Worm (Caenorhabditis elegans) whole organism, L3 larva: Measurements from ENCODE around the gene mig-22.

ENCODE experiments used
- R02D3.7 ChIP-seq: fragments of 150-350 bp; optimal IDR thresholded peaks from 2 replicates; lab custom pipeline; 2014; ENCODE audit warnings: missing biosample characterization, missing genetic modification characterization
- ZK546.5 ChIP-seq: sonication (generic microtip); optimal IDR thresholded peaks from 2 replicates; lab custom pipeline; 2017; ENCODE audit warnings: missing biosample characterization, missing genetic modification characterization
- aly-2 ChIP-seq: fragments of 150-350 bp; optimal IDR thresholded peaks from 2 replicates; lab custom pipeline; 2014; ENCODE audit warnings: missing biosample characterization, missing genetic modification characterization
- ama-1 ChIP-seq: fragments of 150-350 bp; optimal IDR thresholded peaks from 2 replicates; lab custom pipeline; 2018
- ceh-16 ChIP-seq: sonication (generic microtip); optimal IDR thresholded peaks from 2 replicates; lab custom pipeline; 2017; ENCODE audit warnings: missing biosample characterization, missing genetic modification characterization
- ceh-28 ChIP-seq: fragments of 150-350 bp; optimal IDR thresholded peaks from 2 replicates; lab custom pipeline; 2014; ENCODE audit warnings: missing biosample characterization, missing genetic modification reagents, missing genetic modification characterization
- ceh-82 ChIP-seq: fragments of 150-350 bp; optimal IDR thresholded peaks from 2 replicates; lab custom pipeline; 2014; ENCODE audit warnings: missing biosample characterization, missing genetic modification characterization
- ceh-9 ChIP-seq: sonication (generic microtip); optimal IDR thresholded peaks from 2 replicates; lab custom pipeline; 2018; ENCODE audit warnings: missing biosample characterization, missing genetic modification characterization
- daf-12 ChIP-seq: fragments of 150-350 bp; optimal IDR thresholded peaks from 2 replicates; lab custom pipeline; 2014; ENCODE audit warnings: missing biosample characterization, missing genetic modification reagents, missing genetic modification characterization
- egl-27 ChIP-seq: sonication (generic microtip); optimal IDR thresholded peaks from 4 replicates; lab custom pipeline; 2017; ENCODE audit warnings: missing biosample characterization, missing genetic modification reagents, missing genetic modification characterization
- egl-5 ChIP-seq: fragments of 150-350 bp; optimal IDR thresholded peaks from 2 replicates; lab custom pipeline; 2017; ENCODE audit warnings: missing biosample characterization, missing genetic modification reagents, missing genetic modification characterization, inconsistent platforms
- elt-1 ChIP-seq: fragments of 150-350 bp; optimal IDR thresholded peaks from 2 replicates; lab custom pipeline; 2014; ENCODE audit warnings: missing biosample characterization, missing genetic modification characterization
- elt-2 ChIP-seq: sonication (generic microtip); optimal IDR thresholded peaks from 2 replicates; lab custom pipeline; 2016; ENCODE audit warnings: missing genetic modification reagents, mild to moderate bottlenecking, missing genetic modification characterization, missing compliant biosample characterization
- elt-3 ChIP-seq, 3 experiments: fragments of 150-350 bp in 1 of 3; sonication (generic microtip) in 2 of 3; optimal IDR thresholded peaks; 2 replicates in 2 of 3; 4 replicates in 1 of 3; lab custom pipeline; 2014 to 2017; ENCODE audit warnings: missing biosample characterization in 3 of 3, missing genetic modification characterization in 3 of 3
- eor-1 ChIP-seq, 2 experiments: fragments of 150-350 bp; optimal IDR thresholded peaks; 2 replicates each; lab custom pipeline; 2014 to 2018; ENCODE audit warnings: missing biosample characterization in 2 of 2, missing genetic modification characterization in 2 of 2
- fkh-10 ChIP-seq: sonication (generic microtip); optimal IDR thresholded peaks from 2 replicates; lab custom pipeline; 2017; ENCODE audit warnings: missing biosample characterization, missing genetic modification reagents, missing genetic modification characterization
- fkh-2 ChIP-seq: fragments of 150-350 bp; optimal IDR thresholded peaks from 2 replicates; lab custom pipeline; 2014; ENCODE audit warnings: missing biosample characterization, missing genetic modification reagents, missing genetic modification characterization
- fos-1 ChIP-seq: fragments of 150-350 bp; optimal IDR thresholded peaks from 2 replicates; lab custom pipeline; 2014; ENCODE audit warnings: missing biosample characterization, missing genetic modification characterization
- hmg-11 ChIP-seq: sonication (generic microtip); optimal IDR thresholded peaks from 2 replicates; lab custom pipeline; 2016; ENCODE audit warnings: missing genetic modification characterization, missing compliant biosample characterization
- jun-1 ChIP-seq: fragments of 150-350 bp; optimal IDR thresholded peaks from 2 replicates; lab custom pipeline; 2014; ENCODE audit warnings: missing biosample characterization, missing genetic modification reagents, missing genetic modification characterization
- lin-15B ChIP-seq: fragments of 150-350 bp; optimal IDR thresholded peaks from 2 replicates; lab custom pipeline; 2014; ENCODE audit warnings: missing biosample characterization, missing genetic modification characterization
- lin-39 ChIP-seq: fragments of 150-350 bp; optimal IDR thresholded peaks from 2 replicates; lab custom pipeline; 2018; ENCODE audit warnings: missing biosample characterization, missing genetic modification reagents, missing genetic modification characterization
- lsy-12 ChIP-seq: sonication (generic microtip); optimal IDR thresholded peaks from 2 replicates; lab custom pipeline; 2016; ENCODE audit warnings: mild to moderate bottlenecking, missing genetic modification characterization, missing compliant biosample characterization
- mdl-1 ChIP-seq: fragments of 150-350 bp; optimal IDR thresholded peaks from 2 replicates; lab custom pipeline; 2014; ENCODE audit warnings: missing biosample characterization, missing genetic modification characterization
- mml-1 ChIP-seq: fragments of 150-350 bp; sonication (generic microtip); optimal IDR thresholded peaks from 3 replicates; lab custom pipeline; 2014; ENCODE audit warnings: missing biosample characterization, missing genetic modification characterization
- nfya-1 ChIP-seq: sonication (generic microtip); optimal IDR thresholded peaks from 2 replicates; lab custom pipeline; 2017; ENCODE audit warnings: missing genetic modification characterization, mild to moderate bottlenecking, missing compliant biosample characterization, antibody characterized with exemption, moderate library complexity; ENCODE audit not compliant: insufficient read depth
- nhr-11 ChIP-seq: fragments of 150-350 bp; optimal IDR thresholded peaks from 2 replicates; lab custom pipeline; 2014; ENCODE audit warnings: missing biosample characterization, missing genetic modification characterization
- nhr-12 ChIP-seq: fragments of 150-350 bp; optimal IDR thresholded peaks from 2 replicates; lab custom pipeline; 2014; ENCODE audit warnings: missing biosample characterization, missing genetic modification characterization
- nhr-23 ChIP-seq: fragments of 150-350 bp; optimal IDR thresholded peaks from 2 replicates; lab custom pipeline; 2014; ENCODE audit warnings: missing biosample characterization, missing genetic modification reagents, missing genetic modification characterization
- nhr-237 ChIP-seq: fragments of 150-350 bp; optimal IDR thresholded peaks from 2 replicates; lab custom pipeline; 2014; ENCODE audit warnings: missing biosample characterization, missing genetic modification characterization
- nhr-25 ChIP-seq: sonication (generic microtip); optimal IDR thresholded peaks from 2 replicates; lab custom pipeline; 2017; ENCODE audit warnings: missing biosample characterization, missing genetic modification characterization
- nhr-28 ChIP-seq: fragments of 150-350 bp; optimal IDR thresholded peaks from 2 replicates; lab custom pipeline; 2014; ENCODE audit warnings: missing biosample characterization, missing genetic modification characterization
- nhr-43 ChIP-seq: sonication (generic microtip); optimal IDR thresholded peaks from 2 replicates; lab custom pipeline; 2016; ENCODE audit warnings: mild to moderate bottlenecking, missing genetic modification characterization, missing compliant biosample characterization; ENCODE audit not compliant: poor library complexity, severe bottlenecking
- nhr-67 ChIP-seq: fragments of 150-350 bp; optimal IDR thresholded peaks from 2 replicates; lab custom pipeline; 2014; ENCODE audit warnings: missing biosample characterization, missing genetic modification characterization
- nhr-76 ChIP-seq: fragments of 150-350 bp; sonication (generic microtip); optimal IDR thresholded peaks from 5 replicates; lab custom pipeline; 2014; ENCODE audit warnings: missing biosample characterization, missing genetic modification characterization
- nhr-77 ChIP-seq: fragments of 150-350 bp; optimal IDR thresholded peaks from 2 replicates; lab custom pipeline; 2014; ENCODE audit warnings: missing biosample characterization, missing genetic modification characterization
- pha-4 ChIP-seq: fragments of 150-350 bp; optimal IDR thresholded peaks from 2 replicates; lab custom pipeline; 2014; ENCODE audit warnings: missing biosample characterization, missing genetic modification reagents, missing genetic modification characterization
- pqm-1 ChIP-seq: fragments of 150-350 bp; optimal IDR thresholded peaks from 2 replicates; lab custom pipeline; 2017; ENCODE audit warnings: missing biosample characterization, missing genetic modification characterization, inconsistent platforms
- sea-2 ChIP-seq: fragments of 150-350 bp; sonication (generic microtip); optimal IDR thresholded peaks from 4 replicates; lab custom pipeline; 2014; ENCODE audit warnings: missing biosample characterization, missing genetic modification reagents, missing genetic modification characterization
- skn-1 ChIP-seq: fragments of 150-350 bp; optimal IDR thresholded peaks from 2 replicates; lab custom pipeline; 2014; ENCODE audit warnings: missing biosample characterization, missing genetic modification characterization
- snpc-4 ChIP-seq: fragments of 150-350 bp; optimal IDR thresholded peaks from 2 replicates; lab custom pipeline; 2014; ENCODE audit warnings: missing biosample characterization, missing genetic modification characterization
- tbx-2 ChIP-seq: sonication (generic microtip); optimal IDR thresholded peaks from 2 replicates; lab custom pipeline; 2016; ENCODE audit warnings: mild to moderate bottlenecking, missing genetic modification characterization, missing compliant biosample characterization
- unc-39 ChIP-seq: sonication (generic microtip); optimal IDR thresholded peaks from 4 replicates; lab custom pipeline; 2017; ENCODE audit warnings: missing biosample characterization, missing genetic modification characterization
- unc-62 ChIP-seq: fragments of 150-350 bp; sonication (generic microtip); optimal IDR thresholded peaks from 4 replicates; lab custom pipeline; 2014; ENCODE audit warnings: missing biosample characterization, missing genetic modification reagents, missing genetic modification characterization
- zag-1 ChIP-seq: fragments of 150-350 bp; optimal IDR thresholded peaks from 2 replicates; lab custom pipeline; 2014; ENCODE audit warnings: missing biosample characterization, missing genetic modification characterization
- ztf-11 ChIP-seq: fragments of 150-350 bp; optimal IDR thresholded peaks from 2 replicates; lab custom pipeline; 2014; ENCODE audit warnings: missing biosample characterization, missing genetic modification characterization
- ztf-4 ChIP-seq: fragments of 150-350 bp; optimal IDR thresholded peaks from 2 replicates; lab custom pipeline; 2014; ENCODE audit warnings: missing biosample characterization, missing genetic modification characterization

mig-22 gene

ce11 chrIII:8799964-8800795, 33.0 kb upstream of the mig-22 start, which contains the start of gene F54F2.6 (continued):
- peak; percentile 92 for TF ChIP-seq nfya-1

- TF ChIP-seq lin-39, result peak; percentile 93
- TF ChIP-seq nhr-43 (tag; lab: Kevin White, UChicago), result peak; percentile 87
- TF ChIP-seq nhr-23 (tag; lab: Kevin White, UChicago), result peak; percentile 68
- no peak for TF ChIP-seq zag-1 (tag; lab: Kevin White, UChicago)
- TF ChIP-seq nhr-25 (tag; lab: Kevin White, UChicago), result peak; percentile 92
- peak; percentile 71 for TF ChIP-seq unc-62 (GFP tag; lab: Kevin White, UChicago)
- TF ChIP-seq nhr-11 (tag; lab: Kevin White, UChicago), result peak; percentile 5
- no peak for TF ChIP-seq ceh-16 (tag; lab: Kevin White, UChicago)
- TF ChIP-seq nfya-1, result peak; percentile 89
- TF ChIP-seq skn-1 (tag; lab: Kevin White, UChicago), result peak; percentile 76
- no peak for TF ChIP-seq ztf-11
- TF ChIP-seq pqm-1 (tag; lab: Kevin White, UChicago), result peak; percentile 96
- TF ChIP-seq nhr-77 (tag; lab: Kevin White, UChicago), result peak; percentile 18
- peak; percentile 75 for TF ChIP-seq snpc-4
- no peak for TF ChIP-seq unc-39 (tag; lab: Kevin White, UChicago)
- TF ChIP-seq nhr-12, result no peak
- no peak for TF ChIP-seq nhr-67 (tag; lab: Kevin White, UChicago)
- TF ChIP-seq nhr-76, result peak; percentile 36
- TF ChIP-seq sea-2 (GFP tag; lab: Kevin White, UChicago), result peak; percentile 14
- peak; percentile 75 for TF ChIP-seq tbx-2 (tag; lab: Kevin White, UChicago)
- no peak for TF ChIP-seq mml-1 (tag; lab: Kevin White, UChicago)
- peak; percentile 27 for TF ChIP-seq egl-27
- TF ChIP-seq nhr-237 (tag; lab: Kevin White, UChicago), result no peak
- peak; percentile 96 for TF ChIP-seq elt-2 (tag; lab: Kevin White, UChicago)
- peak; percentile 43 for TF ChIP-seq fos-1
- TF ChIP-seq R02D3.7 (tag; lab: Kevin White, UChicago), result peak; percentile 44
- peak; percentile 73 for TF ChIP-seq fkh-10
- peak in 1 of 3 experiments; percentile 74 for TF ChIP-seq elt-3 (tag; optimal IDR thresholded peaks at IDR 0.05; lab: Kevin White, UChicago)
- peak; percentile 68 for TF ChIP-seq hmg-11 (tag; lab: Kevin White, UChicago)
- no peak for TF ChIP-seq daf-12
- no peak for TF ChIP-seq ceh-9 (tag; lab: Kevin White, UChicago)
- TF ChIP-seq pha-4, result peak; percentile 43
- peak; percentile 83 for TF ChIP-seq ceh-28 (tag; lab: Kevin White, UChicago)
- TF ChIP-seq lin-15B, result peak; percentile 49
- TF ChIP-seq ZK546.5 (tag; lab: Kevin White, UChicago), result no peak
- TF ChIP-seq elt-1, result peak; percentile 59
- no peak for TF ChIP-seq eor-1 (tag; optimal IDR thresholded peaks at IDR 0.05; lab: Kevin White, UChicago)
- TF ChIP-seq ztf-4 (tag; lab: Kevin White, UChicago), result no peak
- TF ChIP-seq aly-2 (tag; lab: Kevin White, UChicago), result no peak
- TF ChIP-seq ama-1 (lab: Kevin White, UChicago), result no peak
- TF ChIP-seq jun-1 (tag; lab: Kevin White, UChicago), result peak; percentile 94
- TF ChIP-seq lsy-12 (tag; lab: Kevin White, UChicago), result peak; percentile 81
- peak; percentile 90 for TF ChIP-seq mdl-1 (tag; lab: Kevin White, UChicago)
- peak; percentile 42 for TF ChIP-seq ceh-82 (tag; lab: Kevin White, UChicago)
- TF ChIP-seq egl-5 (tag; lab: Kevin White, UChicago), result peak; percentile 34
- TF ChIP-seq fkh-2 (tag; lab: Kevin White, UChicago), result no peak
- TF ChIP-seq nhr-28 (tag; lab: Kevin White, UChicago), result no peak
Observed at ce11 chrIII:8797211-8797733, 30.1 kb upstream of the mig-22 start.
